Fruit fly (Drosophila melanogaster) whole organism, embryonic: Measurements from ENCODE around the gene SamDC.

ENCODE experiments used
- ATbp ChIP-seq: fragments of 200-800 bp; sonication (Bioruptor generic); optimal IDR thresholded peaks from 2 replicates; lab custom pipeline; 2017; ENCODE audit warnings: missing biosample characterization, mild to moderate bottlenecking, missing genetic modification characterization, missing genetic modification reagents
- Adf1 ChIP-seq: fragments of 200-800 bp; sonication (Bioruptor generic); IDR thresholded peaks from 2 replicates; pipeline ENCODE4 v1.3.6; 2022; ENCODE audit warnings: missing biosample characterization, missing genetic modification characterization
- Bdp1 ChIP-seq: fragments of 200-800 bp; sonication (Bioruptor generic); optimal IDR thresholded peaks from 3 replicates; lab custom pipeline; 2016; ENCODE audit warnings: missing biosample characterization, missing genetic modification characterization
- CG10321 ChIP-seq: fragments of 200-800 bp; sonication (Bioruptor generic); IDR thresholded peaks from 2 replicates; pipeline ENCODE4 v1.3.6; 2022; ENCODE audit warnings: missing biosample characterization, missing genetic modification characterization
- CG10979 ChIP-seq: fragments of 200-800 bp; sonication (Bioruptor generic); optimal IDR thresholded peaks from 2 replicates; lab custom pipeline; 2018; ENCODE audit warnings: missing biosample characterization, mild to moderate bottlenecking, missing genetic modification characterization, moderate library complexity
- CG11398 ChIP-seq: fragments of 200-800 bp; sonication (Bioruptor generic); optimal IDR thresholded peaks from 2 replicates; lab custom pipeline; 2016; ENCODE audit warnings: missing biosample characterization, missing genetic modification characterization
- CG11695 ChIP-seq: fragments of 200-800 bp; sonication (Bioruptor generic); IDR thresholded peaks from 3 replicates; pipeline ENCODE4 v1.3.6; 2022; ENCODE audit warnings: missing biosample characterization, missing genetic modification characterization
- CG11696 ChIP-seq: fragments of 200-800 bp; sonication (Bioruptor generic); IDR thresholded peaks from 2 replicates; pipeline ENCODE4 v1.3.6; 2022; ENCODE audit warnings: missing biosample characterization, missing genetic modification characterization
- CG12155 ChIP-seq: fragments of 200-800 bp; sonication (Bioruptor generic); optimal IDR thresholded peaks from 3 replicates; lab custom pipeline; 2016; ENCODE audit warnings: missing biosample characterization, missing genetic modification characterization
- CG13296 ChIP-seq: fragments of 200-800 bp; sonication (Bioruptor generic); optimal IDR thresholded peaks from 3 replicates; lab custom pipeline; 2018; ENCODE audit warnings: missing biosample characterization, mild to moderate bottlenecking, missing genetic modification characterization
- CG14965 ChIP-seq: fragments of 200-800 bp; sonication (Bioruptor generic); optimal IDR thresholded peaks from 2 replicates; lab custom pipeline; 2016; ENCODE audit warnings: missing biosample characterization, missing genetic modification characterization, borderline replicate concordance
- CG15696 ChIP-seq: fragments of 200-800 bp; sonication (Bioruptor generic); optimal IDR thresholded peaks from 2 replicates; lab custom pipeline; 2019; ENCODE audit warnings: missing biosample characterization, mild to moderate bottlenecking, missing genetic modification characterization, moderate library complexity
- CG17328 ChIP-seq: fragments of 200-800 bp; sonication (Bioruptor generic); IDR thresholded peaks from 2 replicates; pipeline ENCODE4 v1.3.6; 2022; ENCODE audit warnings: missing biosample characterization, missing genetic modification characterization
- CG17829 ChIP-seq: fragments of 200-800 bp; optimal IDR thresholded peaks from 2 replicates; lab custom pipeline; 2019; ENCODE audit warnings: missing biosample characterization, mild to moderate bottlenecking, missing genetic modification characterization, moderate library complexity
- CG2889 ChIP-seq: fragments of 200-800 bp; sonication (Bioruptor generic); IDR thresholded peaks from 3 replicates; pipeline ENCODE4 v1.3.6; 2022; ENCODE audit warnings: missing biosample characterization, missing genetic modification characterization
- CG30431 ChIP-seq: fragments of 200-800 bp; sonication (Bioruptor generic); optimal IDR thresholded peaks from 2 replicates; lab custom pipeline; 2017; ENCODE audit warnings: missing biosample characterization, missing genetic modification characterization
- CG4820 ChIP-seq: fragments of 200-800 bp; sonication (Bioruptor generic); optimal IDR thresholded peaks from 3 replicates; lab custom pipeline; 2016; ENCODE audit warnings: missing biosample characterization, missing genetic modification characterization
- CG5180 ChIP-seq: fragments of 200-800 bp; sonication (Bioruptor generic); optimal IDR thresholded peaks from 3 replicates; lab custom pipeline; 2017; ENCODE audit warnings: missing biosample characterization, missing genetic modification characterization, mild to moderate bottlenecking, moderate library complexity, missing genetic modification reagents
- CG6254 ChIP-seq: fragments of 200-800 bp; sonication (Bioruptor generic); optimal IDR thresholded peaks from 3 replicates; lab custom pipeline; 2017; ENCODE audit warnings: mild to moderate bottlenecking, missing biosample characterization, missing genetic modification reagents, missing genetic modification characterization
- CG7987 ChIP-seq: fragments of 200-800 bp; sonication (Bioruptor generic); optimal IDR thresholded peaks from 2 replicates; lab custom pipeline; 2018; ENCODE audit warnings: missing biosample characterization, mild to moderate bottlenecking, missing genetic modification characterization, moderate library complexity
- CG8944 ChIP-seq: fragments of 200-800 bp; sonication (Bioruptor generic); optimal IDR thresholded peaks from 3 replicates; lab custom pipeline; 2016; ENCODE audit warnings: missing biosample characterization, missing genetic modification characterization
- CTCF ChIP-seq: fragments of 200-800 bp; sonication (Bioruptor generic); optimal IDR thresholded peaks from 2 replicates; lab custom pipeline; 2017; ENCODE audit warnings: missing biosample characterization, mild to moderate bottlenecking, missing genetic modification characterization, moderate library complexity
- CoRest ChIP-seq: fragments of 200-800 bp; sonication (Bioruptor generic); optimal IDR thresholded peaks from 3 replicates; lab custom pipeline; 2018; ENCODE audit warnings: missing biosample characterization, mild to moderate bottlenecking, missing genetic modification characterization, moderate library complexity
- D19A ChIP-seq: fragments of 200-800 bp; optimal IDR thresholded peaks from 3 replicates; lab custom pipeline; 2019; ENCODE audit warnings: missing biosample characterization, mild to moderate bottlenecking, missing genetic modification characterization, moderate library complexity
- Dek ChIP-seq: fragments of 200-800 bp; sonication (Bioruptor generic); optimal IDR thresholded peaks from 3 replicates; lab custom pipeline; 2019; ENCODE audit warnings: missing biosample characterization, mild to moderate bottlenecking, missing genetic modification characterization, moderate library complexity
- Fer2 ChIP-seq: fragments of 200-800 bp; sonication (Bioruptor generic); optimal IDR thresholded peaks from 2 replicates; lab custom pipeline; 2018; ENCODE audit warnings: missing biosample characterization, mild to moderate bottlenecking, missing genetic modification characterization, moderate library complexity
- HLH3B ChIP-seq: fragments of 200-800 bp; sonication (Bioruptor generic); IDR thresholded peaks from 2 replicates; pipeline ENCODE4 v1.3.6; 2022; ENCODE audit warnings: missing biosample characterization, missing genetic modification characterization
- Mes4 ChIP-seq: fragments of 200-800 bp; sonication (Bioruptor generic); optimal IDR thresholded peaks from 2 replicates; lab custom pipeline; 2016; ENCODE audit warnings: missing biosample characterization, missing genetic modification characterization
- NFAT ChIP-seq: fragments of 200-800 bp; sonication (Bioruptor generic); IDR thresholded peaks from 2 replicates; pipeline ENCODE4 v1.3.6; 2022; ENCODE audit warnings: missing biosample characterization, missing genetic modification characterization
- Rx ChIP-seq: fragments of 200-800 bp; sonication (Bioruptor generic); IDR thresholded peaks from 2 replicates; pipeline ENCODE4 v1.3.6; 2022; ENCODE audit warnings: missing biosample characterization, missing genetic modification characterization
- Sin3A ChIP-seq: fragments of >200 bp; optimal IDR thresholded peaks from 2 replicates; lab custom pipeline; 2018
- Ssrp ChIP-seq: fragments of 200-800 bp; sonication (Bioruptor generic); optimal IDR thresholded peaks from 2 replicates; lab custom pipeline; 2018; ENCODE audit warnings: missing biosample characterization, mild to moderate bottlenecking, missing genetic modification characterization, moderate library complexity
- ab ChIP-seq: fragments of 200-800 bp; sonication (Bioruptor generic); optimal IDR thresholded peaks from 2 replicates; lab custom pipeline; 2016; ENCODE audit warnings: missing biosample characterization, missing genetic modification characterization
- ap ChIP-seq: fragments of 200-800 bp; sonication (Bioruptor generic); IDR thresholded peaks from 2 replicates; pipeline ENCODE4 v1.3.6; 2022; ENCODE audit warnings: missing biosample characterization, missing genetic modification characterization
- caup ChIP-seq: fragments of 200-800 bp; sonication (Bioruptor generic); optimal IDR thresholded peaks from 3 replicates; lab custom pipeline; 2017; ENCODE audit warnings: missing biosample characterization, mild to moderate bottlenecking, missing genetic modification characterization, moderate library complexity; ENCODE audit not compliant: severe bottlenecking
- esg ChIP-seq: fragments of 200-800 bp; sonication (Bioruptor generic); conservative IDR thresholded peaks from 2 replicates; pipeline ENCODE4 v1.3.6; 2022; ENCODE audit warnings: missing biosample characterization, missing genetic modification characterization
- fd96Cb ChIP-seq: fragments of 200-800 bp; sonication (Bioruptor generic); optimal IDR thresholded peaks from 2 replicates; lab custom pipeline; 2018; ENCODE audit warnings: missing biosample characterization, mild to moderate bottlenecking, missing genetic modification characterization, moderate library complexity
- gce ChIP-seq: fragments of 200-800 bp; sonication (Bioruptor generic); IDR thresholded peaks from 3 replicates; pipeline ENCODE4 v1.3.6; 2022; ENCODE audit warnings: missing biosample characterization, missing genetic modification characterization
- grau ChIP-seq: fragments of 200-800 bp; optimal IDR thresholded peaks from 3 replicates; lab custom pipeline; 2019; ENCODE audit warnings: missing biosample characterization, mild to moderate bottlenecking, missing genetic modification characterization, moderate library complexity
- hbn ChIP-seq: fragments of 200-800 bp; sonication (Bioruptor generic); IDR thresholded peaks from 2 replicates; pipeline ENCODE4 v1.3.6; 2022; ENCODE audit warnings: missing biosample characterization, missing genetic modification characterization; ENCODE audit not compliant: partially characterized antibody
- ind ChIP-seq: fragments of 200-800 bp; sonication (Bioruptor generic); optimal IDR thresholded peaks from 3 replicates; lab custom pipeline; 2016; ENCODE audit warnings: missing biosample characterization, missing genetic modification characterization
- jing ChIP-seq: fragments of 200-800 bp; sonication (Bioruptor generic); optimal IDR thresholded peaks from 2 replicates; lab custom pipeline; 2018; ENCODE audit warnings: missing biosample characterization, mild to moderate bottlenecking, missing genetic modification characterization
- lola ChIP-seq, 3 experiments: fragments of >200 bp in 2 of 3; fragments of 200-800 bp in 1 of 3; sonication (Bioruptor generic) in 1 of 3; optimal IDR thresholded peaks; 2 replicates each; lab custom pipeline; 2017 to 2019; ENCODE audit warnings: missing biosample characterization in 3 of 3, missing genetic modification characterization in 3 of 3, mild to moderate bottlenecking in 1 of 3, moderate library complexity in 1 of 3
- mam ChIP-seq: fragments of 200-800 bp; sonication (Bioruptor generic); optimal IDR thresholded peaks from 3 replicates; lab custom pipeline; 2016; ENCODE audit warnings: missing biosample characterization, missing genetic modification characterization
- org-1 ChIP-seq: fragments of 200-800 bp; sonication (Bioruptor generic); optimal IDR thresholded peaks from 2 replicates; lab custom pipeline; 2017; ENCODE audit warnings: missing biosample characterization, missing genetic modification characterization
- pan ChIP-seq, 4 experiments: fragments of >200 bp in 3 of 4; fragments of 200-800 bp in 1 of 4; sonication (Bioruptor generic) in 1 of 4; optimal IDR thresholded peaks in 3 of 4; IDR thresholded peaks in 1 of 4; 2 replicates each; pipeline versions ENCODE4 v1.3.6 to Lab custom; 2017 to 2022; ENCODE audit warnings: missing biosample characterization in 2 of 4, missing genetic modification characterization in 2 of 4, mixed read lengths in 1 of 4
- pb ChIP-seq: fragments of 200-800 bp; sonication (Bioruptor generic); optimal IDR thresholded peaks from 3 replicates; lab custom pipeline; 2016; ENCODE audit warnings: missing biosample characterization, missing genetic modification characterization
- pfk ChIP-seq: fragments of 200-800 bp; sonication (Bioruptor generic); optimal IDR thresholded peaks from 2 replicates; lab custom pipeline; 2018; ENCODE audit warnings: missing biosample characterization, mild to moderate bottlenecking, missing genetic modification characterization, moderate library complexity
- tap ChIP-seq: fragments of 200-800 bp; optimal IDR thresholded peaks from 3 replicates; lab custom pipeline; 2019; ENCODE audit warnings: missing biosample characterization, mild to moderate bottlenecking, missing genetic modification characterization, moderate library complexity
- unc-4 ChIP-seq: fragments of 200-800 bp; sonication (Bioruptor generic); IDR thresholded peaks from 2 replicates; pipeline ENCODE4 v1.3.6; 2022; ENCODE audit warnings: missing biosample characterization, missing genetic modification characterization; ENCODE audit not compliant: partially characterized antibody
- yki ChIP-seq: fragments of >200 bp; optimal IDR thresholded peaks from 3 replicates; lab custom pipeline; 2018

Gene SamDC

dm6 chr2L:10339212-10339721 lies at the start of gene SamDC (continued):
- TF ChIP-seq Dek, result peak; percentile 68
- peak; percentile 57 for TF ChIP-seq Ssrp (tag; lab: Kevin White, UChicago)
- peak; percentile 90 for TF ChIP-seq CG11696
- peak; percentile 37 for TF ChIP-seq CG17829 (tag; lab: Kevin White, UChicago)
- TF ChIP-seq CG10979 (tag; lab: Kevin White, UChicago), result peak; percentile 16
- no peak for TF ChIP-seq CG4820 (GFP tag; lab: Kevin White, UChicago)
- peak; percentile 21 for TF ChIP-seq CG7987 (GFP tag; lab: Kevin White, UChicago)
- TF ChIP-seq unc-4 (GFP tag; lab: Robert Waterston, UW), result peak; percentile 77
- TF ChIP-seq hbn (GFP tag; lab: Robert Waterston, UW), result peak; percentile 54
- no peak for TF ChIP-seq Rx (GFP tag; lab: Robert Waterston, UW)
- TF ChIP-seq tap (tag; lab: Kevin White, UChicago), result no peak
- TF ChIP-seq CG13296, result no peak
- peak; percentile 17 for TF ChIP-seq CG8944 (GFP tag; lab: Kevin White, UChicago)
- peak; percentile 61 for TF ChIP-seq pfk (GFP tag; lab: Kevin White, UChicago)
- TF ChIP-seq pb, result peak; percentile 39
- no peak for TF ChIP-seq CG30431 (GFP tag; lab: Kevin White, UChicago)
- peak; percentile 24; the same call in 1 of the 2 replicates for TF ChIP-seq CG17328
- no peak for TF ChIP-seq Fer2 (tag; lab: Kevin White, UChicago)
- peak; percentile 10 for TF ChIP-seq Sin3A (lab: Kevin White, UChicago)
- TF ChIP-seq ATbp (GFP tag; lab: Kevin White, UChicago), result no peak
- TF ChIP-seq Mes4, result no peak
- no peak for TF ChIP-seq jing
- no peak for TF ChIP-seq ab (GFP tag; lab: Kevin White, UChicago)
- peak; percentile 66 for TF ChIP-seq CoRest
- TF ChIP-seq D19A (tag; lab: Kevin White, UChicago), result peak; percentile 55
- TF ChIP-seq mam (GFP tag; lab: Kevin White, UChicago), result peak; percentile 54
- no peak for TF ChIP-seq CG14965
- no peak for TF ChIP-seq gce
- no peak for TF ChIP-seq Bdp1
- peak; percentile 26 for TF ChIP-seq fd96Cb (tag; lab: Kevin White, UChicago)
- TF ChIP-seq CTCF (GFP tag; lab: Kevin White, UChicago), result no peak
- TF ChIP-seq CG6254 (GFP tag; lab: Kevin White, UChicago), result no peak
- peak; percentile 45 for TF ChIP-seq caup (GFP tag; lab: Kevin White, UChicago)
- TF ChIP-seq esg (GFP tag; lab: Robert Waterston, UW), result no peak
- peak; percentile 59 for TF ChIP-seq CG5180
- no peak for TF ChIP-seq org-1 (GFP tag; lab: Kevin White, UChicago)
- peak in 2 of 3 experiments; percentile 24 to 98 for TF ChIP-seq lola (GFP tag; optimal IDR thresholded peaks at IDR 0.05; lab: Kevin White, UChicago)
- peak; percentile 23 for TF ChIP-seq CG15696 (tag; lab: Kevin White, UChicago)
- no peak for TF ChIP-seq ap (GFP tag; lab: Robert Waterston, UW)
- no peak for TF ChIP-seq CG10321
- TF ChIP-seq CG12155, result peak; percentile 27
- TF ChIP-seq pan (optimal IDR thresholded peaks at IDR 0.05; lab: Kevin White, UChicago), result no peak
- TF ChIP-seq pan (GFP tag; optimal IDR thresholded peaks at IDR 0.05 in 1 of 2, IDR thresholded peaks at IDR 0.05 in 1 of 2), result peak in 1 of 2 experiments; percentile 49
- no peak for TF ChIP-seq CG2889 (GFP tag; lab: Robert Waterston, UW)
- peak; percentile 62 for TF ChIP-seq grau (tag; lab: Kevin White, UChicago)
- TF ChIP-seq CG11398, result no peak
- TF ChIP-seq CG11695, result 0 out of 3 replicates have a peak, but pooled peaks have one; percentile 39
- peak; percentile 27; the same call in 1 of the 2 replicates for TF ChIP-seq Adf1 (GFP tag; lab: Robert Waterston, UW)
- TF ChIP-seq NFAT (GFP tag; lab: Robert Waterston, UW), result peak; percentile 71; the same call in 1 of the 2 replicates
- TF ChIP-seq HLH3B (GFP tag; lab: Robert Waterston, UW), result peak; percentile 52; the same call in 1 of the 2 replicates
- TF ChIP-seq ind (GFP tag; lab: Kevin White, UChicago), result peak; percentile 25
- no peak for TF ChIP-seq yki (lab: Kevin White, UChicago)
